Fruit fly (Drosophila melanogaster): ENCODE data around the gene tal-1A.

DNA sequence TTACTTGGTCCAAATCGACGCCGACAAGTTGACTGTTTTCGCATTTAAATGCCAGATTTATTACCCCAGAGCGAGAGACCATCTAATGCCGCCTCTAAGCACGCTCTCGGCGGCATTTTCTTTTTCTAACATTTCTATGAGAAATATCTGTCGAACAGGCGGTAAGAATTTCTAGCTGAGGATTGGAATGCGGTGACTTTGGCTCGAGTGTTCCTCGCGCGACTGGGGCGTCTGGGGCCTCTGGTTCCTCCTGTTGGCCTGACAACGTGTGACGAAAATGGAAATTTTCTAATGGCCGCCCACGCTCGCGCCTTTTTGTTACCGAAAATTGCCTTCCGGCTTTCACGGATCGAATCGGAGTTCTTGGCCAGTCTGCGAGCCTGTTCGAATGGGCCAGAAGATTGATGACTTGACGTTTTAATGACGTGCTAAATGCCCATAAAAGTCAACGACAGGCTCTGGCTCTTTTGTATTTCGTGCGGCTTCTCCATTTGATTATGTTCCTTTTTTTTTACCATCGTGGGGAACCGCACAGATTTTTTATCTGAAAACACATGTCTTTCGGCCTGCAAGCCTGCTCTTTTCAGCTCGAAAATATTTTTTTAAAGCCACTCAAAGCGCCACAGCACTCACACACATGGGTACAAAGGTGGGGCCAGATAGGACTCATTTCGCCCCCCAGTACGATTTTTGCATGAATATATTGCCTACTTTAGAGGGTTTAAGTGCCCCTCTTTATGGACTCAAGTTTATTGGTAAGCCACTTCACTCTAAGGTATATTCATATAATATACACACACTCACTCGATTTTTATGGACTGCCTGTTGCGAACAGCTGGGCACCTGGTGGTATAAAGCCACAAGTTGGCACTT, 11.5 kb upstream of the tal-1A start:
- TF ChIP-seq Fer1 (GFP tag; optimal IDR thresholded peaks at IDR 0.05), result no peak
- no peak for TF ChIP-seq hth (optimal IDR thresholded peaks at IDR 0.05)
- no peak for TF ChIP-seq CG2875 (GFP tag; optimal IDR thresholded peaks at IDR 0.05)
- no peak for TF ChIP-seq CG7556 (GFP tag; optimal IDR thresholded peaks at IDR 0.05)
- TF ChIP-seq CG13624 (GFP tag; optimal IDR thresholded peaks at IDR 0.05), result no peak
- TF ChIP-seq CG4707 (GFP tag; optimal IDR thresholded peaks at IDR 0.05), result no peak
- TF ChIP-seq CG2120 (GFP tag; optimal IDR thresholded peaks at IDR 0.05), result no peak
- no peak for TF ChIP-seq C15 (GFP tag; IDR thresholded peaks at IDR 0.05)

Measured in whole organism, embryonic.